Fruit fly (Drosophila melanogaster) whole organism, pupa: ENCODE data around the gene CtsF.

Source experiments
- CG10348 ChIP-seq: fragments of 200-800 bp; sonication (Bioruptor generic); IDR thresholded peaks from 2 replicates; pipeline ENCODE4 v1.3.6; 2022; ENCODE audit warnings: missing biosample characterization, missing genetic modification characterization
- CG12605 ChIP-seq: fragments of 200-800 bp; sonication (Bioruptor generic); IDR thresholded peaks from 2 replicates; pipeline ENCODE4 v1.3.6; 2022; ENCODE audit warnings: missing biosample characterization, missing genetic modification characterization
- CG13204 ChIP-seq: fragments of 200-800 bp; sonication (Bioruptor generic); optimal IDR thresholded peaks from 2 replicates; lab custom pipeline; 2018; ENCODE audit warnings: missing biosample characterization, mild to moderate bottlenecking, missing genetic modification characterization, moderate library complexity
- CG14655 ChIP-seq: fragments of 200-800 bp; sonication (Bioruptor generic); optimal IDR thresholded peaks from 3 replicates; lab custom pipeline; 2017; ENCODE audit warnings: mild to moderate bottlenecking, missing biosample characterization, missing genetic modification reagents, missing genetic modification characterization
- CG15710 ChIP-seq: fragments of 200-800 bp; sonication (Bioruptor generic); optimal IDR thresholded peaks from 2 replicates; lab custom pipeline; 2018; ENCODE audit warnings: missing biosample characterization, mild to moderate bottlenecking, missing genetic modification characterization, moderate library complexity
- CG17806 ChIP-seq: fragments of 200-800 bp; sonication (Bioruptor generic); optimal IDR thresholded peaks from 2 replicates; lab custom pipeline; 2018; ENCODE audit warnings: missing biosample characterization, mild to moderate bottlenecking, missing genetic modification characterization, moderate library complexity
- CG32121 ChIP-seq: fragments of 200-800 bp; sonication (Bioruptor generic); IDR thresholded peaks from 2 replicates; pipeline ENCODE4 v1.3.6; 2022; ENCODE audit warnings: missing biosample characterization, missing genetic modification characterization
- CG34367 ChIP-seq: fragments of 200-800 bp; sonication (Bioruptor generic); optimal IDR thresholded peaks from 2 replicates; lab custom pipeline; 2018; ENCODE audit warnings: missing biosample characterization, mild to moderate bottlenecking, missing genetic modification characterization
- CG4496 ChIP-seq: fragments of 200-800 bp; sonication (Bioruptor generic); IDR thresholded peaks from 3 replicates; pipeline ENCODE4 v1.3.6; 2022; ENCODE audit warnings: missing biosample characterization, missing genetic modification characterization
- CG8159 ChIP-seq: fragments of 200-800 bp; sonication (Bioruptor generic); optimal IDR thresholded peaks from 3 replicates; lab custom pipeline; 2018; ENCODE audit warnings: missing biosample characterization, mild to moderate bottlenecking, missing genetic modification characterization, moderate library complexity
- CG8301 ChIP-seq: fragments of 200-800 bp; sonication (Bioruptor generic); optimal IDR thresholded peaks from 2 replicates; lab custom pipeline; 2018; ENCODE audit warnings: missing biosample characterization, mild to moderate bottlenecking, missing genetic modification characterization
- CG9948 ChIP-seq: fragments of 200-800 bp; sonication (Bioruptor generic); optimal IDR thresholded peaks from 2 replicates; lab custom pipeline; 2018; ENCODE audit warnings: missing biosample characterization, mild to moderate bottlenecking, missing genetic modification characterization, moderate library complexity
- D1 ChIP-seq: fragments of 200-800 bp; sonication (Bioruptor generic); optimal IDR thresholded peaks from 2 replicates; lab custom pipeline; 2018; ENCODE audit warnings: missing biosample characterization, mild to moderate bottlenecking, missing genetic modification characterization, moderate library complexity
- EcR ChIP-seq: fragments of 200-800 bp; sonication (Bioruptor generic); optimal IDR thresholded peaks from 3 replicates; lab custom pipeline; 2019; ENCODE audit warnings: missing biosample characterization, missing genetic modification characterization, mild to moderate bottlenecking, moderate library complexity, missing genetic modification reagents
- Ets98B ChIP-seq: fragments of 200-800 bp; sonication (Bioruptor generic); IDR thresholded peaks from 2 replicates; pipeline ENCODE4 v1.3.6; 2022; ENCODE audit warnings: missing biosample characterization, missing genetic modification characterization
- Pif1A ChIP-seq: fragments of 200-800 bp; sonication (Bioruptor generic); optimal IDR thresholded peaks from 3 replicates; lab custom pipeline; 2016; ENCODE audit warnings: missing biosample characterization, missing genetic modification characterization
- Pif1B ChIP-seq: fragments of 200-800 bp; sonication (Bioruptor generic); optimal IDR thresholded peaks from 3 replicates; lab custom pipeline; 2016; ENCODE audit warnings: missing biosample characterization, missing genetic modification characterization
- Snoo ChIP-seq: fragments of 200-800 bp; sonication (Bioruptor generic); optimal IDR thresholded peaks from 3 replicates; lab custom pipeline; 2017; ENCODE audit warnings: missing biosample characterization, mild to moderate bottlenecking, missing genetic modification characterization, inconsistent platforms
- fd96Ca ChIP-seq: fragments of 200-800 bp; sonication (Bioruptor generic); IDR thresholded peaks from 3 replicates; pipeline ENCODE4 v1.3.6; 2022; ENCODE audit warnings: missing biosample characterization, missing genetic modification characterization
- gl ChIP-seq: fragments of 200-800 bp; sonication (Bioruptor generic); optimal IDR thresholded peaks from 2 replicates; lab custom pipeline; 2018; ENCODE audit warnings: missing biosample characterization, mild to moderate bottlenecking, missing genetic modification characterization
- rn ChIP-seq: fragments of 200-800 bp; sonication (Bioruptor generic); IDR thresholded peaks from 2 replicates; pipeline ENCODE4 v1.3.6; 2022; ENCODE audit warnings: missing biosample characterization, missing genetic modification characterization

Gene CtsF

dm6 chr3R:5249308-5249707, 2.2 kb downstream of the CtsF start:
- TF ChIP-seq CG34367 (tag; lab: Kevin White, UChicago) (no peak), CG14655 (GFP tag; lab: Kevin White, UChicago) (no peak), EcR (GFP tag; lab: Kevin White, UChicago) (no peak), rn (GFP tag; lab: Robert Waterston, UW) (no peak), Ets98B (GFP tag; lab: Robert Waterston, UW) (no peak), CG8301 (no peak), gl (tag; lab: Kevin White, UChicago) (no peak), CG15710 (tag; lab: Kevin White, UChicago) (no peak), CG32121 (GFP tag; lab: Robert Waterston, UW) (no peak), fd96Ca (GFP tag; lab: Robert Waterston, UW) (no peak), CG8159 (tag; lab: Kevin White, UChicago) (no peak), D1 (tag; lab: Kevin White, UChicago) (no peak), CG10348 (GFP tag; lab: Robert Waterston, UW) (no peak), Snoo (tag; lab: Kevin White, UChicago) (no peak), CG9948 (tag; lab: Kevin White, UChicago) (no peak)
- TF ChIP-seq, all 21 proteins: peak for 0

- TF ChIP-seq CG15710 (tag; lab: Kevin White, UChicago) (no peak), CG13204 (peak; percentile 2), EcR (GFP tag; lab: Kevin White, UChicago) (peak; percentile 85), CG8159 (tag; lab: Kevin White, UChicago) (no peak)
These were observed 4.6 kb downstream of the CtsF start for dm6 chr3R:5246950-5247349.

dm6 chr3R:5240721-5241120, 10.8 kb downstream of the CtsF start, which contains the start of gene CG33293:
CG33293 (minus strand) TSS chr3R:5240735.
- TF ChIP-seq CG9948 (tag; lab: Kevin White, UChicago), result no peak
- no peak for TF ChIP-seq CG32121 (GFP tag; lab: Robert Waterston, UW)

- TF ChIP-seq D1 (tag; lab: Kevin White, UChicago) (no peak), rn (GFP tag; lab: Robert Waterston, UW) (no peak), CG8159 (tag; lab: Kevin White, UChicago) (no peak), EcR (GFP tag; lab: Kevin White, UChicago) (no peak), Pif1A (GFP tag; lab: Kevin White, UChicago) (no peak), CG4496 (GFP tag; lab: Robert Waterston, UW) (no peak), CG10348 (GFP tag; lab: Robert Waterston, UW) (no peak), CG13204 (no peak), Snoo (tag; lab: Kevin White, UChicago) (no peak), CG15710 (tag; lab: Kevin White, UChicago) (no peak), Pif1B (no peak), CG9948 (tag; lab: Kevin White, UChicago) (no peak), CG12605 (no peak), Ets98B (GFP tag; lab: Robert Waterston, UW) (no peak), gl (tag; lab: Kevin White, UChicago) (no peak), CG14655 (GFP tag; lab: Kevin White, UChicago) (no peak), CG32121 (GFP tag; lab: Robert Waterston, UW) (no peak)
These were observed 14.3 kb downstream of the CtsF start, which contains the start of gene rtp for dm6 chr3R:5237215-5237614. rtp (minus strand) TSS chr3R:5237315.

- peak; percentile 47 for TF ChIP-seq CG8159 (tag; lab: Kevin White, UChicago)
- TF ChIP-seq CG4496 (GFP tag; lab: Robert Waterston, UW), result peak; percentile 37; the same call in 1 of the 3 replicates
- TF ChIP-seq CG10348 (GFP tag; lab: Robert Waterston, UW), result no peak
- TF ChIP-seq Ets98B (GFP tag; lab: Robert Waterston, UW), result peak; percentile 29; the same call in 1 of the 2 replicates
- TF ChIP-seq rn (GFP tag; lab: Robert Waterston, UW), result peak; percentile 59; the same call in 1 of the 2 replicates
- TF ChIP-seq CG14655 (GFP tag; lab: Kevin White, UChicago), result no peak
- TF ChIP-seq CG9948 (tag; lab: Kevin White, UChicago), result peak; percentile 2
- TF ChIP-seq CG17806 (tag; lab: Kevin White, UChicago), result peak; percentile 23
- TF ChIP-seq CG15710 (tag; lab: Kevin White, UChicago), result peak; percentile 49
- peak; percentile 25; the same call in 1 of the 2 replicates for TF ChIP-seq CG32121 (GFP tag; lab: Robert Waterston, UW)
- TF ChIP-seq fd96Ca (GFP tag; lab: Robert Waterston, UW), result peak; percentile 60; the same call in 2 of the 3 replicates
- no peak for TF ChIP-seq CG12605
These were observed 19.3 kb downstream of the CtsF start, which contains the start of the genes Kat60 and Mms19 for dm6 chr3R:5232197-5232607. Kat60 (minus strand) TSS chr3R:5232209. Mms19 (plus strand) TSS chr3R:5232543.

dm6 chr3R:5231383-5232196, 20.0 kb downstream of the CtsF start:
- TF ChIP-seq D1 (tag; lab: Kevin White, UChicago), result no peak
- no peak for TF ChIP-seq Pif1A (GFP tag; lab: Kevin White, UChicago)
- TF ChIP-seq fd96Ca (GFP tag; lab: Robert Waterston, UW), result peak; percentile 43; the same call in 1 of the 3 replicates
- peak; percentile 47; the same call in 1 of the 2 replicates for TF ChIP-seq CG12605
- no peak for TF ChIP-seq gl (tag; lab: Kevin White, UChicago)
- TF ChIP-seq Pif1B, result no peak
- no peak for TF ChIP-seq CG17806 (tag; lab: Kevin White, UChicago)
